Fruit fly (Drosophila melanogaster) whole organism, embryonic: ENCODE results near the gene mthl9.

Experiments used
- Adf1 ChIP-seq: fragments of 200-800 bp; sonication (Bioruptor generic); IDR thresholded peaks from 2 replicates; pipeline ENCODE4 v1.3.6; 2022; ENCODE audit warnings: missing biosample characterization, missing genetic modification characterization
- Aef1 ChIP-seq: fragments of 200-800 bp; sonication (Bioruptor generic); IDR thresholded peaks from 3 replicates; pipeline ENCODE4 v1.3.6; 2022; ENCODE audit warnings: missing biosample characterization, missing genetic modification characterization
- Atf3 ChIP-seq: fragments of 200-800 bp; sonication (Bioruptor generic); optimal IDR thresholded peaks from 3 replicates; lab custom pipeline; 2016; ENCODE audit warnings: missing biosample characterization, missing genetic modification characterization
- CG10209 ChIP-seq: fragments of 200-800 bp; sonication (Bioruptor generic); optimal IDR thresholded peaks from 3 replicates; lab custom pipeline; 2017; ENCODE audit warnings: missing biosample characterization, mild to moderate bottlenecking, missing genetic modification characterization, missing genetic modification reagents
- CG10431 ChIP-seq: fragments of 200-800 bp; sonication (Bioruptor generic); optimal IDR thresholded peaks from 3 replicates; lab custom pipeline; 2018; ENCODE audit warnings: missing biosample characterization, mild to moderate bottlenecking, missing genetic modification characterization
- CG12071 ChIP-seq: fragments of 200-800 bp; sonication (Bioruptor generic); optimal IDR thresholded peaks from 3 replicates; lab custom pipeline; 2018; ENCODE audit warnings: missing biosample characterization, mild to moderate bottlenecking, missing genetic modification characterization
- CG14050 ChIP-seq: fragments of 200-800 bp; sonication (Bioruptor generic); IDR thresholded peaks from 3 replicates; pipeline ENCODE4 v1.3.6; 2022; ENCODE audit warnings: missing biosample characterization, missing genetic modification characterization
- CG15696 ChIP-seq: fragments of 200-800 bp; sonication (Bioruptor generic); optimal IDR thresholded peaks from 2 replicates; lab custom pipeline; 2019; ENCODE audit warnings: missing biosample characterization, mild to moderate bottlenecking, missing genetic modification characterization, moderate library complexity
- CG1603 ChIP-seq: fragments of 200-800 bp; sonication (Bioruptor generic); optimal IDR thresholded peaks from 2 replicates; lab custom pipeline; 2019; ENCODE audit warnings: missing biosample characterization, mild to moderate bottlenecking, missing genetic modification characterization, moderate library complexity
- CG3281 ChIP-seq: fragments of 200-800 bp; sonication (Bioruptor generic); optimal IDR thresholded peaks from 3 replicates; lab custom pipeline; 2017; ENCODE audit warnings: missing biosample characterization, mild to moderate bottlenecking, missing genetic modification characterization
- CG42726 ChIP-seq: fragments of 200-800 bp; sonication (Bioruptor generic); IDR thresholded peaks from 2 replicates; pipeline ENCODE4 v1.3.6; 2022; ENCODE audit warnings: missing biosample characterization, missing genetic modification characterization; ENCODE audit not compliant: partially characterized antibody
- CG7271 ChIP-seq: fragments of 200-800 bp; sonication (Bioruptor generic); optimal IDR thresholded peaks from 2 replicates; lab custom pipeline; 2018; ENCODE audit warnings: missing biosample characterization, mild to moderate bottlenecking, missing genetic modification characterization, moderate library complexity
- CG8089 ChIP-seq: fragments of 200-800 bp; sonication (Bioruptor generic); optimal IDR thresholded peaks from 3 replicates; lab custom pipeline; 2016; ENCODE audit warnings: missing biosample characterization, missing genetic modification characterization
- CG8281 ChIP-seq: fragments of 200-800 bp; sonication (Bioruptor generic); optimal IDR thresholded peaks from 2 replicates; lab custom pipeline; 2018; ENCODE audit warnings: missing biosample characterization, mild to moderate bottlenecking, missing genetic modification characterization, moderate library complexity
- Chrac-16 ChIP-seq: fragments of 200-800 bp; sonication (Bioruptor generic); optimal IDR thresholded peaks from 3 replicates; lab custom pipeline; 2016; ENCODE audit warnings: missing biosample characterization, missing genetic modification characterization
- Dbx ChIP-seq: fragments of 200-800 bp; sonication (Bioruptor generic); IDR thresholded peaks from 3 replicates; pipeline ENCODE4 v1.3.6; 2022; ENCODE audit warnings: missing biosample characterization, missing genetic modification characterization
- Dek ChIP-seq: fragments of 200-800 bp; sonication (Bioruptor generic); optimal IDR thresholded peaks from 3 replicates; lab custom pipeline; 2019; ENCODE audit warnings: missing biosample characterization, mild to moderate bottlenecking, missing genetic modification characterization, moderate library complexity
- Doc2 ChIP-seq: fragments of 200-800 bp; sonication (Bioruptor generic); IDR thresholded peaks from 2 replicates; pipeline ENCODE4 v1.3.6; 2022; ENCODE audit warnings: missing biosample characterization, missing genetic modification characterization
- Eip74EF ChIP-seq, 2 experiments: fragments of 200-800 bp in 1 of 2; fragments of >200 bp in 1 of 2; sonication (Bioruptor generic) in 1 of 2; optimal IDR thresholded peaks; 2 replicates each; lab custom pipeline; 2017 to 2019; ENCODE audit warnings: missing biosample characterization in 2 of 2, missing genetic modification characterization in 2 of 2, mild to moderate bottlenecking in 1 of 2, moderate library complexity in 1 of 2
- Fer1 ChIP-seq: fragments of 200-800 bp; sonication (Bioruptor generic); optimal IDR thresholded peaks from 2 replicates; lab custom pipeline; 2017; ENCODE audit warnings: missing biosample characterization, mild to moderate bottlenecking, missing genetic modification characterization
- Gsc ChIP-seq: fragments of 200-800 bp; sonication (Bioruptor generic); IDR thresholded peaks from 2 replicates; pipeline ENCODE4 v1.3.6; 2022; ENCODE audit warnings: missing biosample characterization, missing genetic modification characterization
- H15 ChIP-seq: fragments of 200-800 bp; sonication (Bioruptor generic); IDR thresholded peaks from 3 replicates; pipeline ENCODE4 v1.3.6; 2022; ENCODE audit warnings: missing biosample characterization, missing genetic modification characterization
- H2.0 ChIP-seq: fragments of 200-800 bp; sonication (Bioruptor generic); IDR thresholded peaks from 2 replicates; pipeline ENCODE4 v1.3.6; 2022; ENCODE audit warnings: missing biosample characterization, missing genetic modification characterization
- HLHmδ ChIP-seq: fragments of 200-800 bp; sonication (Bioruptor generic); optimal IDR thresholded peaks from 2 replicates; lab custom pipeline; 2018; ENCODE audit warnings: missing biosample characterization, mild to moderate bottlenecking, missing genetic modification characterization, moderate library complexity
- Hr51 ChIP-seq, 2 experiments: fragments of 200-800 bp; sonication (Bioruptor generic); optimal IDR thresholded peaks; 2 replicates in 1 of 2; 3 replicates in 1 of 2; lab custom pipeline; 2016 to 2018; ENCODE audit warnings: missing biosample characterization in 2 of 2, missing genetic modification characterization in 2 of 2, mild to moderate bottlenecking in 1 of 2, moderate library complexity in 1 of 2
- MTF-1 ChIP-seq: fragments of 200-800 bp; sonication (Bioruptor generic); optimal IDR thresholded peaks from 2 replicates; lab custom pipeline; 2018; ENCODE audit warnings: missing biosample characterization, mild to moderate bottlenecking, missing genetic modification characterization, borderline replicate concordance
- Mad ChIP-seq: fragments of 200-800 bp; sonication (Bioruptor generic); optimal IDR thresholded peaks from 2 replicates; lab custom pipeline; 2016; ENCODE audit warnings: missing biosample characterization, missing genetic modification characterization
- PHDP ChIP-seq: fragments of 200-800 bp; sonication (Bioruptor generic); optimal IDR thresholded peaks from 3 replicates; lab custom pipeline; 2018; ENCODE audit warnings: missing biosample characterization, mild to moderate bottlenecking, missing genetic modification characterization, moderate library complexity
- Pdp1 ChIP-seq, 2 experiments: fragments of 200-800 bp; sonication (Bioruptor generic); optimal IDR thresholded peaks; 3 replicates each; lab custom pipeline; 2016; ENCODE audit warnings: missing biosample characterization in 2 of 2, missing genetic modification characterization in 2 of 2, mild to moderate bottlenecking in 1 of 2, moderate library complexity in 1 of 2
- Ssrp ChIP-seq: fragments of 200-800 bp; sonication (Bioruptor generic); optimal IDR thresholded peaks from 2 replicates; lab custom pipeline; 2018; ENCODE audit warnings: missing biosample characterization, mild to moderate bottlenecking, missing genetic modification characterization, moderate library complexity
- Xrp1 ChIP-seq: fragments of 200-800 bp; sonication (Bioruptor generic); IDR thresholded peaks from 2 replicates; pipeline ENCODE4 v1.3.6; 2022; ENCODE audit warnings: missing biosample characterization, missing genetic modification characterization
- al ChIP-seq: fragments of 200-800 bp; sonication (Bioruptor generic); IDR thresholded peaks from 2 replicates; pipeline ENCODE4 v1.3.6; 2022; ENCODE audit warnings: missing biosample characterization, missing genetic modification characterization
- fu2 ChIP-seq: fragments of 200-800 bp; sonication (Bioruptor generic); optimal IDR thresholded peaks from 2 replicates; lab custom pipeline; 2016; ENCODE audit warnings: missing biosample characterization, missing genetic modification characterization
- gem ChIP-seq: fragments of 200-800 bp; sonication (Bioruptor generic); optimal IDR thresholded peaks from 2 replicates; lab custom pipeline; 2019; ENCODE audit warnings: missing biosample characterization, mild to moderate bottlenecking, missing genetic modification characterization, moderate library complexity
- grn ChIP-seq: fragments of 200-800 bp; sonication (Bioruptor generic); optimal IDR thresholded peaks from 3 replicates; lab custom pipeline; 2017; ENCODE audit warnings: missing biosample characterization, missing genetic modification characterization
- jing ChIP-seq: fragments of 200-800 bp; sonication (Bioruptor generic); optimal IDR thresholded peaks from 2 replicates; lab custom pipeline; 2018; ENCODE audit warnings: missing biosample characterization, mild to moderate bottlenecking, missing genetic modification characterization
- maf-S ChIP-seq: fragments of 200-800 bp; sonication (Bioruptor generic); optimal IDR thresholded peaks from 2 replicates; lab custom pipeline; 2016; ENCODE audit warnings: missing biosample characterization, missing genetic modification characterization
- mirr ChIP-seq: fragments of 200-800 bp; sonication (Bioruptor generic); optimal IDR thresholded peaks from 3 replicates; lab custom pipeline; 2018; ENCODE audit warnings: missing biosample characterization, mild to moderate bottlenecking, missing genetic modification characterization
- nmo ChIP-seq: fragments of 200-800 bp; sonication (Bioruptor generic); optimal IDR thresholded peaks from 2 replicates; lab custom pipeline; 2018; ENCODE audit warnings: missing biosample characterization, mild to moderate bottlenecking, missing genetic modification characterization, moderate library complexity
- pho ChIP-seq: fragments of 200-800 bp; sonication (Bioruptor generic); optimal IDR thresholded peaks from 2 replicates; lab custom pipeline; 2016; ENCODE audit warnings: missing biosample characterization, missing genetic modification characterization
- pita ChIP-seq: fragments of 200-800 bp; sonication (Bioruptor generic); optimal IDR thresholded peaks from 2 replicates; lab custom pipeline; 2017; ENCODE audit warnings: missing biosample characterization, mild to moderate bottlenecking, missing genetic modification characterization
- pnt ChIP-seq: fragments of 200-800 bp; sonication (Bioruptor generic); optimal IDR thresholded peaks from 3 replicates; lab custom pipeline; 2016; ENCODE audit warnings: missing biosample characterization, missing genetic modification characterization
- run ChIP-seq: fragments of 200-800 bp; sonication (Bioruptor generic); optimal IDR thresholded peaks from 3 replicates; lab custom pipeline; 2018; ENCODE audit warnings: missing biosample characterization, mild to moderate bottlenecking, missing genetic modification characterization
- salm ChIP-seq: fragments of 200-800 bp; sonication (Bioruptor generic); optimal IDR thresholded peaks from 2 replicates; lab custom pipeline; 2018; ENCODE audit warnings: missing biosample characterization, mild to moderate bottlenecking, missing genetic modification characterization
- sens-2 ChIP-seq: fragments of 200-800 bp; sonication (Bioruptor generic); IDR thresholded peaks from 2 replicates; pipeline ENCODE4 v1.3.6; 2022; ENCODE audit warnings: missing biosample characterization, missing genetic modification characterization
- sna ChIP-seq: fragments of 200-800 bp; sonication (Bioruptor generic); IDR thresholded peaks from 2 replicates; pipeline ENCODE4 v1.3.6; 2022; ENCODE audit warnings: missing biosample characterization, missing genetic modification characterization; ENCODE audit not compliant: partially characterized antibody
- tup ChIP-seq: fragments of 200-800 bp; sonication (Bioruptor generic); optimal IDR thresholded peaks from 2 replicates; lab custom pipeline; 2016; ENCODE audit warnings: missing biosample characterization, mild to moderate bottlenecking, missing genetic modification characterization, moderate library complexity
- zf30C ChIP-seq: fragments of 200-800 bp; sonication (Bioruptor generic); optimal IDR thresholded peaks from 3 replicates; lab custom pipeline; 2018; ENCODE audit warnings: missing biosample characterization, mild to moderate bottlenecking, missing genetic modification characterization

Gene mthl9

dm6 chr3L:319145-320009, 12.7 kb downstream of the mthl9 start, which contains the start of gene fwd (continued):
- TF ChIP-seq Ssrp (tag; lab: Kevin White, UChicago) (no peak), zf30C (no peak), sens-2 (GFP tag; lab: Robert Waterston, UW) (no peak), CG7271 (tag; lab: Kevin White, UChicago) (peak; percentile 77), salm (no peak), CG10209 (GFP tag; lab: Kevin White, UChicago) (no peak), tup (GFP tag; lab: Kevin White, UChicago) (no peak), CG3281 (GFP tag; lab: Kevin White, UChicago) (peak; percentile 42), pita (no peak), CG12071 (no peak), CG1603 (tag; lab: Kevin White, UChicago) (peak; percentile 85), MTF-1 (GFP tag; lab: Kevin White, UChicago) (no peak), Mad (no peak), fu2 (GFP tag; lab: Kevin White, UChicago) (no peak), maf-S (GFP tag; lab: Kevin White, UChicago) (no peak), Eip74EF (GFP tag; optimal IDR thresholded peaks at IDR 0.05; lab: Kevin White, UChicago) (no peak), Hr51 (GFP tag; optimal IDR thresholded peaks at IDR 0.05; lab: Kevin White, UChicago) (peak in 1 of 2 experiments; percentile 54), Fer1 (peak; percentile 43), CG15696 (no peak), Doc2 (GFP tag; lab: Robert Waterston, UW) (no peak), Pdp1 (GFP tag; optimal IDR thresholded peaks at IDR 0.05; lab: Kevin White, UChicago) (peak in 1 of 2 experiments; percentile 82), CG8089 (no peak), CG14050 (GFP tag; lab: Robert Waterston, UW) (no peak), CG10431 (no peak), mirr (peak; percentile 13), grn (GFP tag; lab: Kevin White, UChicago) (no peak), Atf3 (GFP tag; lab: Kevin White, UChicago) (no peak), sna (GFP tag; lab: Robert Waterston, UW) (peak; percentile 24; the same call in 1 of the 2 replicates), pho (peak; percentile 14), gem (tag; lab: Kevin White, UChicago) (no peak), jing (GFP tag; lab: Kevin White, UChicago) (no peak), Gsc (GFP tag; lab: Robert Waterston, UW) (no peak), H15 (no peak), PHDP (tag; lab: Kevin White, UChicago) (no peak), pnt (GFP tag; lab: Kevin White, UChicago) (no peak), CG42726 (GFP tag; lab: Robert Waterston, UW) (peak; percentile 74), al (GFP tag; lab: Robert Waterston, UW) (no peak), nmo (GFP tag; lab: Kevin White, UChicago) (peak; percentile 67), run (tag; lab: Kevin White, UChicago) (peak; percentile 13), HLHmδ (GFP tag; lab: Kevin White, UChicago) (peak; percentile 33), Dbx (peak; percentile 40; the same call in 1 of the 3 replicates), Chrac-16 (GFP tag; lab: Kevin White, UChicago) (no peak), Adf1 (GFP tag; lab: Robert Waterston, UW) (peak; percentile 88), CG8281 (tag; lab: Kevin White, UChicago) (no peak), Dek (tag; lab: Kevin White, UChicago) (peak; percentile 12), Xrp1 (GFP tag; lab: Robert Waterston, UW) (peak; percentile 13; the same call in 1 of the 2 replicates), H2.0 (GFP tag; lab: Robert Waterston, UW) (no peak), Aef1 (GFP tag; lab: Robert Waterston, UW) (no peak; the same call in 2 of the 3 replicates)
